Worm (Caenorhabditis elegans) whole organism, late embryonic: ENCODE data around the gene Y39E4A.1.

Source experiments
- C08G9.2 ChIP-seq: sonication (generic microtip); optimal IDR thresholded peaks from 2 replicates; lab custom pipeline; 2016; ENCODE audit warnings: mild to moderate bottlenecking, missing genetic modification characterization, moderate library complexity, missing compliant biosample characterization
- C38D4.7 ChIP-seq: fragments of 200-800 bp; sonication (Bioruptor generic); optimal IDR thresholded peaks from 2 replicates; lab custom pipeline; 2018; ENCODE audit warnings: mild to moderate bottlenecking, missing genetic modification characterization, moderate library complexity, missing compliant biosample characterization
- F13H6.1 ChIP-seq: sonication (generic microtip); optimal IDR thresholded peaks from 2 replicates; lab custom pipeline; 2016; ENCODE audit warnings: missing genetic modification characterization, missing compliant biosample characterization
- K02D7.2 ChIP-seq: sonication (generic microtip); optimal IDR thresholded peaks from 2 replicates; lab custom pipeline; 2017; ENCODE audit warnings: mild to moderate bottlenecking, missing genetic modification characterization, missing compliant biosample characterization
- Y22D7AL.16 ChIP-seq: sonication (generic microtip); optimal IDR thresholded peaks from 2 replicates; lab custom pipeline; 2016; ENCODE audit warnings: missing genetic modification characterization, missing compliant biosample characterization
- ama-1 ChIP-seq: fragments of 150-350 bp; optimal IDR thresholded peaks from 2 replicates; lab custom pipeline; 2014
- ceh-14 ChIP-seq: sonication (generic microtip); optimal IDR thresholded peaks from 2 replicates; lab custom pipeline; 2016; ENCODE audit warnings: missing genotype, missing genetic modification characterization, missing compliant biosample characterization
- ceh-19 ChIP-seq: fragments of 200-800 bp; sonication (Bioruptor generic); optimal IDR thresholded peaks from 2 replicates; lab custom pipeline; 2018; ENCODE audit warnings: mild to moderate bottlenecking, missing genetic modification characterization, missing compliant biosample characterization
- ceh-2 ChIP-seq: sonication (generic microtip); optimal IDR thresholded peaks from 2 replicates; lab custom pipeline; 2016; ENCODE audit warnings: missing genotype, missing genetic modification characterization, missing compliant biosample characterization
- ceh-22 ChIP-seq: sonication (generic microtip); optimal IDR thresholded peaks from 2 replicates; lab custom pipeline; 2017; ENCODE audit warnings: missing biosample characterization, missing genetic modification characterization
- ceh-24 ChIP-seq: sonication (generic microtip); optimal IDR thresholded peaks from 2 replicates; lab custom pipeline; 2016; ENCODE audit warnings: mild to moderate bottlenecking, missing genetic modification characterization, missing compliant biosample characterization
- ceh-34 ChIP-seq: sonication (generic microtip); optimal IDR thresholded peaks from 2 replicates; lab custom pipeline; 2016; ENCODE audit warnings: mild to moderate bottlenecking, missing genetic modification characterization, missing compliant biosample characterization
- dmd-4 ChIP-seq: sonication (generic microtip); optimal IDR thresholded peaks from 2 replicates; lab custom pipeline; 2016; ENCODE audit warnings: borderline replicate concordance, missing genetic modification characterization, missing compliant biosample characterization
- elt-2 ChIP-seq: sonication (generic microtip); optimal IDR thresholded peaks from 2 replicates; lab custom pipeline; 2016; ENCODE audit warnings: missing genetic modification reagents, missing genetic modification characterization, missing compliant biosample characterization
- eyg-1 ChIP-seq: sonication (generic microtip); optimal IDR thresholded peaks from 2 replicates; lab custom pipeline; 2016; ENCODE audit warnings: missing genotype, missing genetic modification characterization, missing compliant biosample characterization
- fax-1 ChIP-seq: sonication (generic microtip); optimal IDR thresholded peaks from 2 replicates; lab custom pipeline; 2016; ENCODE audit warnings: missing genotype, missing genetic modification characterization, missing compliant biosample characterization
- fkh-10 ChIP-seq: fragments of 150-350 bp; optimal IDR thresholded peaks from 2 replicates; lab custom pipeline; 2014; ENCODE audit warnings: missing biosample characterization, missing genetic modification reagents, missing genetic modification characterization
- fkh-6 ChIP-seq: sonication (generic microtip); optimal IDR thresholded peaks from 2 replicates; lab custom pipeline; 2016; ENCODE audit warnings: missing genetic modification characterization, missing compliant biosample characterization
- hlh-15 ChIP-seq: sonication (generic microtip); optimal IDR thresholded peaks from 2 replicates; lab custom pipeline; 2016; ENCODE audit warnings: missing genetic modification characterization, missing compliant biosample characterization
- hlh-30 ChIP-seq: sonication (generic microtip); optimal IDR thresholded peaks from 2 replicates; lab custom pipeline; 2017; ENCODE audit warnings: antibody characterized with exemption, missing genetic modification characterization, missing compliant biosample characterization; ENCODE audit not compliant: insufficient read depth
- lin-11 ChIP-seq: fragments of 200-800 bp; sonication (Bioruptor generic); optimal IDR thresholded peaks from 2 replicates; lab custom pipeline; 2018; ENCODE audit warnings: mild to moderate bottlenecking, missing genetic modification characterization, missing compliant biosample characterization
- nfya-1 ChIP-seq: sonication (generic microtip); optimal IDR thresholded peaks from 2 replicates; lab custom pipeline; 2017; ENCODE audit warnings: missing genetic modification characterization, mild to moderate bottlenecking, missing compliant biosample characterization, antibody characterized with exemption, moderate library complexity
- nhr-11 ChIP-seq: fragments of 150-350 bp; optimal IDR thresholded peaks from 2 replicates; lab custom pipeline; 2014; ENCODE audit warnings: missing biosample characterization, missing genetic modification characterization
- npax-4 ChIP-seq: sonication (generic microtip); optimal IDR thresholded peaks from 2 replicates; lab custom pipeline; 2016; ENCODE audit warnings: missing genetic modification characterization, missing compliant biosample characterization
- odd-2 ChIP-seq: sonication (generic microtip); optimal IDR thresholded peaks from 2 replicates; lab custom pipeline; 2017; ENCODE audit warnings: antibody characterized with exemption, mild to moderate bottlenecking, missing genetic modification characterization, missing compliant biosample characterization
- pat-9 ChIP-seq: fragments of 200-800 bp; sonication (Bioruptor generic); optimal IDR thresholded peaks from 2 replicates; lab custom pipeline; 2018; ENCODE audit warnings: mild to moderate bottlenecking, missing genetic modification characterization, moderate library complexity, missing compliant biosample characterization
- pax-1 ChIP-seq: fragments of 150-350 bp; optimal IDR thresholded peaks from 2 replicates; lab custom pipeline; 2014; ENCODE audit warnings: missing biosample characterization, missing genetic modification characterization
- pha-2 ChIP-seq: sonication (generic microtip); optimal IDR thresholded peaks from 2 replicates; lab custom pipeline; 2017; ENCODE audit warnings: mild to moderate bottlenecking, missing genetic modification characterization, missing compliant biosample characterization
- pqm-1 ChIP-seq: sonication (generic microtip); optimal IDR thresholded peaks from 2 replicates; lab custom pipeline; 2016; ENCODE audit warnings: missing genetic modification characterization, missing compliant biosample characterization
- ref-2 ChIP-seq: sonication (generic microtip); optimal IDR thresholded peaks from 2 replicates; lab custom pipeline; 2016; ENCODE audit warnings: missing genetic modification characterization, missing compliant biosample characterization
- rnt-1 ChIP-seq: sonication (generic microtip); optimal IDR thresholded peaks from 2 replicates; lab custom pipeline; 2016; ENCODE audit warnings: missing genetic modification characterization, missing compliant biosample characterization
- sox-4 ChIP-seq: sonication (generic microtip); optimal IDR thresholded peaks from 2 replicates; lab custom pipeline; 2017; ENCODE audit warnings: mild to moderate bottlenecking, missing genetic modification characterization, inconsistent platforms, missing compliant biosample characterization
- tbx-2 ChIP-seq: sonication (generic microtip); optimal IDR thresholded peaks from 2 replicates; lab custom pipeline; 2016; ENCODE audit warnings: missing genetic modification characterization, missing compliant biosample characterization
- tbx-7 ChIP-seq: sonication (generic microtip); optimal IDR thresholded peaks from 2 replicates; lab custom pipeline; 2016; ENCODE audit warnings: missing genotype, missing genetic modification characterization, missing compliant biosample characterization
- unc-3 ChIP-seq, 2 experiments: fragments of 200-800 bp in 1 of 2; sonication (Bioruptor generic) in 1 of 2; sonication (generic microtip) in 1 of 2; conservative IDR thresholded peaks in 1 of 2; optimal IDR thresholded peaks in 1 of 2; 2 replicates each; pipeline versions ENCODE4 v1.3.6 to Lab custom; 2016 to 2022; ENCODE audit warnings: missing compliant biosample characterization in 2 of 2, missing genetic modification characterization in 2 of 2, missing genetic modification reagents in 1 of 2
- unc-86 ChIP-seq: sonication (generic microtip); optimal IDR thresholded peaks from 2 replicates; lab custom pipeline; 2016; ENCODE audit warnings: missing genetic modification characterization, missing compliant biosample characterization
- zip-5 ChIP-seq: sonication (generic microtip); optimal IDR thresholded peaks from 2 replicates; lab custom pipeline; 2016; ENCODE audit warnings: missing genetic modification characterization, missing compliant biosample characterization
- ztf-16 ChIP-seq: sonication (generic microtip); optimal IDR thresholded peaks from 2 replicates; lab custom pipeline; 2017; ENCODE audit warnings: missing genetic modification characterization, missing compliant biosample characterization

Y39E4A.1 gene

ce11 chrIII:12904987-12905541 is 46.1 kb upstream of the Y39E4A.1 start, which contains the start of gene cox-5A (continued):
- TF ChIP-seq unc-3 (GFP tag; conservative IDR thresholded peaks at IDR 0.05; lab: Robert Waterston, UW) (no peak), unc-3 (tag; optimal IDR thresholded peaks at IDR 0.05; lab: Kevin White, UChicago) (peak; percentile 24), pat-9 (peak; percentile 41), elt-2 (tag; lab: Kevin White, UChicago) (peak; percentile 65), nfya-1 (tag; lab: Kevin White, UChicago) (peak; percentile 99), tbx-2 (tag; lab: Kevin White, UChicago) (peak; percentile 91), sox-4 (tag; lab: Kevin White, UChicago) (no peak), pha-2 (tag; lab: Kevin White, UChicago) (peak; percentile 56), tbx-7 (tag; lab: Kevin White, UChicago) (no peak), fkh-6 (no peak), fax-1 (no peak), ceh-14 (tag; lab: Kevin White, UChicago) (peak; percentile 92), unc-86 (tag; lab: Kevin White, UChicago) (peak; percentile 70), pqm-1 (tag; lab: Kevin White, UChicago) (peak; percentile 59), npax-4 (tag; lab: Kevin White, UChicago) (peak; percentile 28), dmd-4 (tag; lab: Kevin White, UChicago) (no peak), ztf-16 (tag; lab: Kevin White, UChicago) (peak; percentile 88), rnt-1 (tag; lab: Kevin White, UChicago) (peak; percentile 87), hlh-15 (tag; lab: Kevin White, UChicago) (peak; percentile 20), K02D7.2 (peak; percentile 91), ref-2 (tag; lab: Kevin White, UChicago) (peak; percentile 90), odd-2 (tag; lab: Kevin White, UChicago) (no peak), C08G9.2 (peak; percentile 43), C38D4.7 (GFP tag; lab: Kevin White, UChicago) (no peak), nhr-11 (no peak), ceh-24 (tag; lab: Kevin White, UChicago) (no peak), ceh-19 (GFP tag; lab: Kevin White, UChicago) (peak; percentile 38), Y22D7AL.16 (tag; lab: Kevin White, UChicago) (no peak)

- TF ChIP-seq ama-1 (lab: Kevin White, UChicago) (peak; percentile 71), K02D7.2 (no peak), fkh-10 (GFP tag; lab: Kevin White, UChicago) (no peak), ceh-2 (tag; lab: Kevin White, UChicago) (no peak)
- TF ChIP-seq, all 69 proteins: peak for 1
Observed at ce11 chrIII:12906611-12907037, 44.6 kb upstream of the Y39E4A.1 start.

- TF ChIP-seq hlh-15 (tag; lab: Kevin White, UChicago) (no peak), pax-1 (tag; lab: Kevin White, UChicago) (no peak), hlh-30 (tag; lab: Kevin White, UChicago) (no peak), eyg-1 (no peak), ceh-22 (tag; lab: Kevin White, UChicago) (no peak), zip-5 (tag; lab: Kevin White, UChicago) (no peak), ceh-34 (tag; lab: Kevin White, UChicago) (no peak), F13H6.1 (tag; lab: Kevin White, UChicago) (no peak), npax-4 (tag; lab: Kevin White, UChicago) (no peak), ceh-2 (tag; lab: Kevin White, UChicago) (no peak), lin-11 (tag; lab: Kevin White, UChicago) (no peak)
Observed at ce11 chrIII:12907218-12907617, 44.0 kb upstream of the Y39E4A.1 start.
